Worm (Caenorhabditis elegans) whole organism, midembryonic: ENCODE results near the gene R09F10.3.

ENCODE experiments used
- T22C8.4 ChIP-seq: fragments of 200-800 bp; sonication (Bioruptor generic); IDR thresholded peaks from 2 replicates; pipeline ENCODE4 v1.3.6; 2022; ENCODE audit warnings: missing genetic modification characterization, missing compliant biosample characterization
- klf-2 ChIP-seq: fragments of 200-800 bp; sonication (Bioruptor generic); conservative IDR thresholded peaks from 2 replicates; pipeline ENCODE4 v1.3.6; 2022; ENCODE audit warnings: missing genetic modification reagents, missing genetic modification characterization, missing compliant biosample characterization
- ztf-23 ChIP-seq: fragments of 200-800 bp; sonication (Bioruptor generic); IDR thresholded peaks from 2 replicates; pipeline ENCODE4 v1.3.6; 2022; ENCODE audit warnings: missing genetic modification reagents, missing genetic modification characterization, missing compliant biosample characterization

DNA sequence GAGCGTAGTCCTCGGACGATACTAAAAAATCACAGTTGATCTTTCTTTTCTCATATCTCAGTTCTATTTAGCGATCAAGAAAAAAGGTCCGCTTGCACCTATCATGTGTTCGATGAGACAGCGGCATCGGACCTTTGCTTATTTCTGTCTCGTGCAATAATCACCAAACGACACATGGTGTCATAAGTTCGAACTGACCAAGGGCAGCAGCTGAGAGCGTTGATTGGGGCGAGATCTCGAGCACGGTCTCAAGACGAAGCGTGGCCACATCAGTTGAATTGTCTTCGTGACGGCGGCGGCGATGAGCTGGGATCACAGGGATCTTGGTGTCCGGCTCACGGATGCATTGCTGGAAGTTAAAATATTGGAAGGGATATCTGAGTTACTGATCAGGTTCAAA is 31.7 kb upstream of the R09F10.3 start:
- TF ChIP-seq klf-2 (no peak), T22C8.4 (GFP tag; lab: Robert Waterston, UW) (no peak), ztf-23 (GFP tag; lab: Robert Waterston, UW) (no peak)
